Fruit fly (Drosophila melanogaster): ENCODE data around the gene CG5612.
A peak's percentile ranks its signal among the peaks of the same experiment; 100 is the strongest.

The CG5612 gene

dm6 chr3R:27581263-27581868 lies 44.4 kb downstream of the CG5612 start:
- TF ChIP-seq fd96Ca (GFP tag; IDR thresholded peaks at IDR 0.05) (no peak), CG8301 (tag; optimal IDR thresholded peaks at IDR 0.05) (peak; percentile 75), CG13204 (GFP tag; optimal IDR thresholded peaks at IDR 0.05) (no peak), EcR (GFP tag; optimal IDR thresholded peaks at IDR 0.05) (peak; percentile 13), CG4496 (GFP tag; IDR thresholded peaks at IDR 0.05) (no peak), gl (tag; optimal IDR thresholded peaks at IDR 0.05) (peak; percentile 72), CG10348 (GFP tag; IDR thresholded peaks at IDR 0.05) (no peak), Pif1A (GFP tag; optimal IDR thresholded peaks at IDR 0.05) (peak; percentile 91), CG17806 (tag; optimal IDR thresholded peaks at IDR 0.05) (peak; percentile 75), CG8159 (tag; optimal IDR thresholded peaks at IDR 0.05) (peak; percentile 69), Snoo (tag; optimal IDR thresholded peaks at IDR 0.05) (peak; percentile 81), CG9948 (tag; optimal IDR thresholded peaks at IDR 0.05) (peak; percentile 62), Pif1B (GFP tag; optimal IDR thresholded peaks at IDR 0.05) (peak; percentile 81), CG14655 (GFP tag; optimal IDR thresholded peaks at IDR 0.05) (no peak), CG34367 (tag; optimal IDR thresholded peaks at IDR 0.05) (peak; percentile 60), D1 (tag; optimal IDR thresholded peaks at IDR 0.05) (no peak), CG15710 (tag; optimal IDR thresholded peaks at IDR 0.05) (peak; percentile 64), Ets98B (GFP tag; IDR thresholded peaks at IDR 0.05) (no peak), rn (GFP tag; IDR thresholded peaks at IDR 0.05) (no peak), CG12605 (GFP tag; IDR thresholded peaks at IDR 0.05) (no peak), CG32121 (GFP tag; IDR thresholded peaks at IDR 0.05) (no peak)

- TF ChIP-seq CG14655 (GFP tag; optimal IDR thresholded peaks at IDR 0.05), result no peak
- TF ChIP-seq EcR (GFP tag; optimal IDR thresholded peaks at IDR 0.05), result peak; percentile 38
- no peak for TF ChIP-seq rn (GFP tag; IDR thresholded peaks at IDR 0.05)
- TF ChIP-seq CG8159 (tag; optimal IDR thresholded peaks at IDR 0.05), result no peak
Measured at dm6 chr3R:27580274-27581011, 45.4 kb downstream of the CG5612 start.

dm6 chr3R:27579422-27579821 lies 46.4 kb downstream of the CG5612 start:
- TF ChIP-seq gl (tag; optimal IDR thresholded peaks at IDR 0.05) (no peak), CG15710 (tag; optimal IDR thresholded peaks at IDR 0.05) (no peak), CG8301 (tag; optimal IDR thresholded peaks at IDR 0.05) (no peak), Snoo (tag; optimal IDR thresholded peaks at IDR 0.05) (no peak), CG9948 (tag; optimal IDR thresholded peaks at IDR 0.05) (no peak), CG12605 (GFP tag; IDR thresholded peaks at IDR 0.05) (no peak), CG14655 (GFP tag; optimal IDR thresholded peaks at IDR 0.05) (no peak), CG8159 (tag; optimal IDR thresholded peaks at IDR 0.05) (no peak), CG4496 (GFP tag; IDR thresholded peaks at IDR 0.05) (no peak), Pif1A (GFP tag; optimal IDR thresholded peaks at IDR 0.05) (no peak), CG34367 (tag; optimal IDR thresholded peaks at IDR 0.05) (no peak), Pif1B (GFP tag; optimal IDR thresholded peaks at IDR 0.05) (no peak), CG13204 (GFP tag; optimal IDR thresholded peaks at IDR 0.05) (no peak), EcR (GFP tag; optimal IDR thresholded peaks at IDR 0.05) (no peak), CG32121 (GFP tag; IDR thresholded peaks at IDR 0.05) (no peak), fd96Ca (GFP tag; IDR thresholded peaks at IDR 0.05) (no peak), CG10348 (GFP tag; IDR thresholded peaks at IDR 0.05) (no peak), rn (GFP tag; IDR thresholded peaks at IDR 0.05) (no peak), D1 (tag; optimal IDR thresholded peaks at IDR 0.05) (no peak)
